Fruit fly (Drosophila melanogaster): Measurements from ENCODE around the gene Cnx14D.

Cnx14D gene

dm6 chrX:16573659-16574058 is 48.4 kb upstream of the Cnx14D start (continued):
- TF ChIP-seq CG34376 (GFP tag; optimal IDR thresholded peaks at IDR 0.05) = no peak
- TF ChIP-seq knrl (GFP tag; IDR thresholded peaks at IDR 0.05; ENCODE audit: partially characterized antibody) = no peak
- no peak for TF ChIP-seq Mes4 (GFP tag; optimal IDR thresholded peaks at IDR 0.05)
- TF ChIP-seq CG8281 (tag; optimal IDR thresholded peaks at IDR 0.05) = no peak
- TF ChIP-seq yki (optimal IDR thresholded peaks at IDR 0.05) = no peak
- no peak for TF ChIP-seq Optix (GFP tag; IDR thresholded peaks at IDR 0.05)
- no peak for TF ChIP-seq maf-S (GFP tag; optimal IDR thresholded peaks at IDR 0.05)
- TF ChIP-seq C15 (GFP tag; IDR thresholded peaks at IDR 0.05) = no peak
- no peak for TF ChIP-seq CG10565 (GFP tag; optimal IDR thresholded peaks at IDR 0.05)
- TF ChIP-seq pum (GFP tag; optimal IDR thresholded peaks at IDR 0.05) = no peak
- peak; percentile 35 for TF ChIP-seq dmrt99B (tag; optimal IDR thresholded peaks at IDR 0.05)
- no peak for TF ChIP-seq jing (GFP tag; optimal IDR thresholded peaks at IDR 0.05)
- TF ChIP-seq dmrt11E (tag; optimal IDR thresholded peaks at IDR 0.05) = peak; percentile 19
- TF ChIP-seq Mad (GFP tag; optimal IDR thresholded peaks at IDR 0.05) = no peak
- TF ChIP-seq CG9727 (GFP tag; optimal IDR thresholded peaks at IDR 0.05) = peak; percentile 6
- TF ChIP-seq Pdp1 (GFP tag; optimal IDR thresholded peaks at IDR 0.05) = no peak
- TF ChIP-seq CG1647 (GFP tag; optimal IDR thresholded peaks at IDR 0.05) = no peak
- TF ChIP-seq slp2 (GFP tag; optimal IDR thresholded peaks at IDR 0.05) = no peak
- TF ChIP-seq CG12104 (GFP tag; optimal IDR thresholded peaks at IDR 0.05) = no peak
- no peak for TF ChIP-seq CG17186 (GFP tag; optimal IDR thresholded peaks at IDR 0.05)
- TF ChIP-seq Tbp (GFP tag; optimal IDR thresholded peaks at IDR 0.05) = no peak
- no peak for TF ChIP-seq CG30431 (GFP tag; optimal IDR thresholded peaks at IDR 0.05)
- TF ChIP-seq CG11398 (GFP tag; optimal IDR thresholded peaks at IDR 0.05) = peak; percentile 6
- no peak for TF ChIP-seq twi (tag; optimal IDR thresholded peaks at IDR 0.05)
- no peak for TF ChIP-seq Atf3 (GFP tag; optimal IDR thresholded peaks at IDR 0.05)
- TF ChIP-seq tin (GFP tag; optimal IDR thresholded peaks at IDR 0.05) = no peak
- no peak for TF ChIP-seq odd (GFP tag; optimal IDR thresholded peaks at IDR 0.05)
- no peak for TF ChIP-seq danr (GFP tag; IDR thresholded peaks at IDR 0.05)
- TF ChIP-seq sens-2 (GFP tag; IDR thresholded peaks at IDR 0.05) = no peak
- peak; percentile 10 for TF ChIP-seq CG1603 (tag; optimal IDR thresholded peaks at IDR 0.05)
- no peak for TF ChIP-seq CG4707 (GFP tag; optimal IDR thresholded peaks at IDR 0.05)
- peak; percentile 20 for TF ChIP-seq her (GFP tag; optimal IDR thresholded peaks at IDR 0.05)
- no peak for TF ChIP-seq Asciz (GFP tag; optimal IDR thresholded peaks at IDR 0.05)
- no peak for TF ChIP-seq Camta (GFP tag; optimal IDR thresholded peaks at IDR 0.05)
- TF ChIP-seq cad (GFP tag; optimal IDR thresholded peaks at IDR 0.05) = no peak
- no peak for TF ChIP-seq ERR (GFP tag; optimal IDR thresholded peaks at IDR 0.05)
- TF ChIP-seq Xbp1 (GFP tag; optimal IDR thresholded peaks at IDR 0.05) = no peak
- TF ChIP-seq Dip2 (GFP tag; IDR thresholded peaks at IDR 0.05) = no peak
- peak; percentile 10 for TF ChIP-seq CG10543 (GFP tag; optimal IDR thresholded peaks at IDR 0.05)
- TF ChIP-seq CG11723 (GFP tag; optimal IDR thresholded peaks at IDR 0.05) = no peak
- no peak for TF ChIP-seq insv (GFP tag; optimal IDR thresholded peaks at IDR 0.05)
- no peak for TF ChIP-seq Bteb2 (GFP tag; optimal IDR thresholded peaks at IDR 0.05)
- TF ChIP-seq eyg (GFP tag; optimal IDR thresholded peaks at IDR 0.05) = peak; percentile 44
- peak; percentile 25 for TF ChIP-seq CG17385 (GFP tag; optimal IDR thresholded peaks at IDR 0.05)
- peak; percentile 44 for TF ChIP-seq CG2120 (GFP tag; optimal IDR thresholded peaks at IDR 0.05)
- TF ChIP-seq CG6791 (GFP tag; IDR thresholded peaks at IDR 0.05; ENCODE audit: partially characterized antibody) = no peak
- no peak for TF ChIP-seq cas (GFP tag; IDR thresholded peaks at IDR 0.05)
- TF ChIP-seq CG1792 (GFP tag; optimal IDR thresholded peaks at IDR 0.05) = no peak
- peak; percentile 20 for TF ChIP-seq wek (GFP tag; optimal IDR thresholded peaks at IDR 0.05)
- TF ChIP-seq Dbx (GFP tag; IDR thresholded peaks at IDR 0.05) = no peak
- TF ChIP-seq CG17359 (tag; optimal IDR thresholded peaks at IDR 0.05) = peak; percentile 20
- no peak for TF ChIP-seq fd64A (GFP tag; optimal IDR thresholded peaks at IDR 0.05)
- TF ChIP-seq CG8944 (GFP tag; optimal IDR thresholded peaks at IDR 0.05) = no peak
